Worm (Caenorhabditis elegans) whole organism, L2 larva: ENCODE measurements around the gene zim-1.

Source experiments
- ama-1 ChIP-seq: fragments of 150-350 bp; optimal IDR thresholded peaks from 2 replicates; lab custom pipeline; 2018; ENCODE audit warnings: inconsistent platforms
- ceh-82 ChIP-seq: fragments of 150-350 bp; optimal IDR thresholded peaks from 2 replicates; lab custom pipeline; 2014; ENCODE audit warnings: missing biosample characterization, missing genetic modification characterization
- dmd-4 ChIP-seq: sonication (generic microtip); optimal IDR thresholded peaks from 2 replicates; lab custom pipeline; 2017; ENCODE audit warnings: missing biosample characterization, missing genetic modification characterization
- lin-13 ChIP-seq: fragments of 150-350 bp; optimal IDR thresholded peaks from 2 replicates; lab custom pipeline; 2014; ENCODE audit warnings: missing biosample characterization, missing genetic modification reagents, missing genetic modification characterization
- mdl-1 ChIP-seq, 2 experiments: fragments of 150-350 bp in 1 of 2; sonication (generic microtip) in 1 of 2; optimal IDR thresholded peaks; 2 replicates each; lab custom pipeline; 2017; ENCODE audit warnings: missing biosample characterization in 2 of 2, missing genetic modification characterization in 2 of 2
- nhr-11 ChIP-seq: fragments of 150-350 bp; optimal IDR thresholded peaks from 2 replicates; lab custom pipeline; 2014; ENCODE audit warnings: missing biosample characterization, missing genetic modification characterization
- unc-62 ChIP-seq: fragments of 150-350 bp; optimal IDR thresholded peaks from 2 replicates; lab custom pipeline; 2014; ENCODE audit warnings: missing biosample characterization, missing genetic modification reagents, missing genetic modification characterization

DNA sequence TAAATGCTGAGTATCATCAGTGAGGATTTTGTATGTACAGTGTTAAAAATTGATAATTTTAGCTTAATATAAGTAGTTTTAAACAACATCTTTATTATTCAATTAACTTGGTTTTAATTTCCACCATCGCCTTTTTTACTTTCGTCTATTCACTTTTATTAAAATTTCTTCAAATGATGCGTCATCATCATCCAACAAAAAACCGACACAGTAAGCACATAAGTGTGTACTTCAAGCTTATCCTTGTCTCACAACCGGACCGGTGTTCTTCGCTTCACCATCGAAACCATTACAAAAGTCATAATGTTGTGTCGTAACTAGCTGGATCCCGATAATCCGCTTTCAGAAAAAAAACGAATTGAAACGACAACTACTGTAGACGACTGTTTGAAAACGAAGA lies 49.6 kb downstream of the zim-1 start, which contains the start of gene C43F9.11:
- TF ChIP-seq nhr-11 (tag; lab: Kevin White, UChicago) (no peak), dmd-4 (no peak), unc-62 (no peak), lin-13 (GFP tag; lab: Kevin White, UChicago) (no peak), ceh-82 (no peak), ama-1 (lab: Kevin White, UChicago) (no peak), mdl-1 (tag; optimal IDR thresholded peaks at IDR 0.05; lab: Kevin White, UChicago) (no peak)
